Worm (Caenorhabditis elegans): ENCODE data around the gene haf-1.

haf-1 gene

ce11 chrIV:17332261-17332660 lies 44.0 kb upstream of the haf-1 start, which contains the start of gene C49C3.7:
Gene C49C3.7 (plus strand): TSS chrIV:17332561.
- no peak for TF ChIP-seq ceh-9 (tag; optimal IDR thresholded peaks at IDR 0.05)
- no peak for TF ChIP-seq nhr-77 (tag; optimal IDR thresholded peaks at IDR 0.05)

- TF ChIP-seq ceh-16 (tag; optimal IDR thresholded peaks at IDR 0.05) (no peak), nhr-77 (tag; optimal IDR thresholded peaks at IDR 0.05) (no peak), ceh-82 (tag; optimal IDR thresholded peaks at IDR 0.05) (no peak), ama-1 (optimal IDR thresholded peaks at IDR 0.05) (no peak), R02D3.7 (tag; optimal IDR thresholded peaks at IDR 0.05) (no peak), pha-4 (tag; optimal IDR thresholded peaks at IDR 0.05) (peak; percentile 40), daf-12 (tag; optimal IDR thresholded peaks at IDR 0.05) (no peak), eor-1 (tag; optimal IDR thresholded peaks at IDR 0.05) (no peak), nhr-11 (tag; optimal IDR thresholded peaks at IDR 0.05) (no peak), unc-62 (GFP tag; optimal IDR thresholded peaks at IDR 0.05) (no peak), unc-39 (tag; optimal IDR thresholded peaks at IDR 0.05) (no peak), elt-1 (tag; optimal IDR thresholded peaks at IDR 0.05) (no peak), fkh-10 (GFP tag; optimal IDR thresholded peaks at IDR 0.05) (no peak), sea-2 (GFP tag; optimal IDR thresholded peaks at IDR 0.05) (no peak), ZK546.5 (tag; optimal IDR thresholded peaks at IDR 0.05) (no peak), aly-2 (tag; optimal IDR thresholded peaks at IDR 0.05) (no peak), nhr-28 (tag; optimal IDR thresholded peaks at IDR 0.05) (no peak), egl-5 (tag; optimal IDR thresholded peaks at IDR 0.05) (no peak), lsy-12 (tag; optimal IDR thresholded peaks at IDR 0.05) (no peak), elt-2 (tag; optimal IDR thresholded peaks at IDR 0.05) (peak; percentile 36), nhr-43 (tag; optimal IDR thresholded peaks at IDR 0.05; ENCODE audit: poor library complexity, severe bottlenecking) (no peak), tbx-2 (tag; optimal IDR thresholded peaks at IDR 0.05) (no peak), ceh-28 (tag; optimal IDR thresholded peaks at IDR 0.05) (no peak), ztf-11 (tag; optimal IDR thresholded peaks at IDR 0.05) (no peak), ceh-9 (tag; optimal IDR thresholded peaks at IDR 0.05) (no peak), nhr-12 (tag; optimal IDR thresholded peaks at IDR 0.05) (no peak), nhr-237 (tag; optimal IDR thresholded peaks at IDR 0.05) (no peak), nhr-25 (tag; optimal IDR thresholded peaks at IDR 0.05) (no peak), fkh-2 (tag; optimal IDR thresholded peaks at IDR 0.05) (no peak), nhr-76 (tag; optimal IDR thresholded peaks at IDR 0.05) (no peak), jun-1 (tag; optimal IDR thresholded peaks at IDR 0.05) (no peak), egl-27 (tag; optimal IDR thresholded peaks at IDR 0.05) (no peak), nhr-67 (tag; optimal IDR thresholded peaks at IDR 0.05) (no peak), nhr-23 (tag; optimal IDR thresholded peaks at IDR 0.05) (peak; percentile 17), ztf-4 (tag; optimal IDR thresholded peaks at IDR 0.05) (no peak), hmg-11 (tag; optimal IDR thresholded peaks at IDR 0.05) (peak; percentile 45), elt-3 (tag; optimal IDR thresholded peaks at IDR 0.05) (no peak), skn-1 (tag; optimal IDR thresholded peaks at IDR 0.05) (no peak), mdl-1 (tag; optimal IDR thresholded peaks at IDR 0.05) (no peak), mml-1 (tag; optimal IDR thresholded peaks at IDR 0.05) (no peak), lin-39 (tag; optimal IDR thresholded peaks at IDR 0.05) (peak; percentile 12), snpc-4 (tag; optimal IDR thresholded peaks at IDR 0.05) (no peak), nfya-1 (tag; optimal IDR thresholded peaks at IDR 0.05; ENCODE audit: insufficient read depth) (peak; percentile 66), pqm-1 (tag; optimal IDR thresholded peaks at IDR 0.05) (no peak), lin-15B (tag; optimal IDR thresholded peaks at IDR 0.05) (peak; percentile 53), fos-1 (tag; optimal IDR thresholded peaks at IDR 0.05) (no peak), zag-1 (tag; optimal IDR thresholded peaks at IDR 0.05) (no peak)
Observed at ce11 chrIV:17333542-17334281, 42.5 kb upstream of the haf-1 start, which contains the start of gene C49C3.15. Gene C49C3.15 (plus strand): TSS chrIV:17334231.
